Worm (Caenorhabditis elegans): ENCODE measurements around the gene rpl-10.

DNA sequence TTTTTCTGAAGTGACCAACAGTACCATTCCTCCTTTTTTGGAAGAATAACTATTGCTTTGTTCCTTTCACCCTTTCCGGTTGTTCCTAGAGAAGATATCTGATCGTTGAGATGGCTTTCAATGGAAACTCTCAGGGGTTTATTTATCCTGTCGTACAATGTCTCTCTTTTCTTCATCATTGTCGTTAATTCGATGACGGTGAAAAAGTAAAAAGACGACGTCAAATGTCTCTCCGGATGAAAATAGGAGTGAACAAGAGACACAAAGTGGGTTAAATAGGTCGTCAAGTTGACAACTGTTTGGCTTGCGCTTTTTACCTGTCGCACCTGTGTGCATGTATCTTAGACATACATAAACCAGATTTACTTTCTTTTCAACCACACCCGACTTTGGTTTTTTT, 50.2 kb downstream of the rpl-10 start:
- TF ChIP-seq lin-26 (GFP tag; IDR thresholded peaks at IDR 0.05): no peak
- no peak for TF ChIP-seq unc-62 (GFP tag; optimal IDR thresholded peaks at IDR 0.05)
- no peak for TF ChIP-seq madf-10 (tag; optimal IDR thresholded peaks at IDR 0.05)
- no peak for TF ChIP-seq F10E7.11 (tag; optimal IDR thresholded peaks at IDR 0.05)
- TF ChIP-seq snpc-4 (GFP tag; optimal IDR thresholded peaks at IDR 0.05): no peak
- no peak for TF ChIP-seq snpc-4 (tag; optimal IDR thresholded peaks at IDR 0.05)
- TF ChIP-seq ceh-100 (GFP tag; IDR thresholded peaks at IDR 0.05): no peak
- no peak for TF ChIP-seq Y67H2A.10 (GFP tag; conservative IDR thresholded peaks at IDR 0.05)
- no peak for TF ChIP-seq F55B11.4 (tag; optimal IDR thresholded peaks at IDR 0.05; ENCODE audit: borderline replicate concordance, insufficient read depth)
- TF ChIP-seq ztf-6 (GFP tag; IDR thresholded peaks at IDR 0.05): no peak
- no peak for TF ChIP-seq F57A8.1 (GFP tag; optimal IDR thresholded peaks at IDR 0.05)
- TF ChIP-seq F37B4.10 (GFP tag; IDR thresholded peaks at IDR 0.05): no peak
- no peak for TF ChIP-seq sdz-38 (tag; optimal IDR thresholded peaks at IDR 0.05)
- TF ChIP-seq lin-40 (tag; optimal IDR thresholded peaks at IDR 0.05): no peak
- no peak for TF ChIP-seq madf-8 (GFP tag; conservative IDR thresholded peaks at IDR 0.05)
